Worm (Caenorhabditis elegans) whole organism, late embryonic: ENCODE data around the gene C18D11.7.
A peak's percentile ranks its signal among the peaks of the same experiment; 100 is the strongest.

Experiments used
- C08G9.2 ChIP-seq: sonication (generic microtip); optimal IDR thresholded peaks from 2 replicates; lab custom pipeline; 2016; ENCODE audit warnings: mild to moderate bottlenecking, missing genetic modification characterization, moderate library complexity, missing compliant biosample characterization
- K09A11.1 ChIP-seq: sonication (generic microtip); optimal IDR thresholded peaks from 2 replicates; lab custom pipeline; 2017; ENCODE audit warnings: antibody characterized with exemption, mild to moderate bottlenecking, missing genetic modification characterization, missing compliant biosample characterization; ENCODE audit not compliant: insufficient read depth
- T23F11.4 ChIP-seq: fragments of 200-800 bp; sonication (Bioruptor generic); optimal IDR thresholded peaks from 2 replicates; lab custom pipeline; 2018; ENCODE audit warnings: mild to moderate bottlenecking, missing genetic modification characterization, missing compliant biosample characterization
- ama-1 ChIP-seq: fragments of 150-350 bp; optimal IDR thresholded peaks from 2 replicates; lab custom pipeline; 2014
- ceh-18 ChIP-seq: sonication (generic microtip); optimal IDR thresholded peaks from 2 replicates; lab custom pipeline; 2016; ENCODE audit warnings: missing genetic modification characterization, missing compliant biosample characterization
- ceh-2 ChIP-seq: sonication (generic microtip); optimal IDR thresholded peaks from 2 replicates; lab custom pipeline; 2016; ENCODE audit warnings: missing genotype, missing genetic modification characterization, missing compliant biosample characterization
- ceh-24 ChIP-seq: sonication (generic microtip); optimal IDR thresholded peaks from 2 replicates; lab custom pipeline; 2016; ENCODE audit warnings: mild to moderate bottlenecking, missing genetic modification characterization, missing compliant biosample characterization
- ceh-45 ChIP-seq: fragments of 200-800 bp; sonication (Bioruptor generic); IDR thresholded peaks from 2 replicates; pipeline ENCODE4 v1.3.6; 2022; ENCODE audit warnings: missing genetic modification reagents, missing genetic modification characterization, missing compliant biosample characterization
- ceh-48 ChIP-seq: sonication (generic microtip); optimal IDR thresholded peaks from 2 replicates; lab custom pipeline; 2016; ENCODE audit warnings: missing genetic modification characterization, inconsistent platforms, missing compliant biosample characterization
- ceh-6 ChIP-seq: fragments of 200-800 bp; sonication (Bioruptor generic); optimal IDR thresholded peaks from 2 replicates; lab custom pipeline; 2018; ENCODE audit warnings: mild to moderate bottlenecking, missing genetic modification characterization, missing compliant biosample characterization
- ceh-9 ChIP-seq: sonication (generic microtip); optimal IDR thresholded peaks from 2 replicates; lab custom pipeline; 2016; ENCODE audit warnings: mild to moderate bottlenecking, missing genetic modification characterization, inconsistent platforms, missing compliant biosample characterization
- che-1 ChIP-seq: sonication (generic microtip); optimal IDR thresholded peaks from 2 replicates; lab custom pipeline; 2016; ENCODE audit warnings: mild to moderate bottlenecking, missing genetic modification characterization, missing compliant biosample characterization
- dmd-4 ChIP-seq: sonication (generic microtip); optimal IDR thresholded peaks from 2 replicates; lab custom pipeline; 2016; ENCODE audit warnings: borderline replicate concordance, missing genetic modification characterization, missing compliant biosample characterization
- dve-1 ChIP-seq: sonication (generic microtip); optimal IDR thresholded peaks from 2 replicates; lab custom pipeline; 2017; ENCODE audit warnings: antibody characterized with exemption, mild to moderate bottlenecking, missing genetic modification characterization, missing compliant biosample characterization
- elt-2 ChIP-seq: sonication (generic microtip); optimal IDR thresholded peaks from 2 replicates; lab custom pipeline; 2016; ENCODE audit warnings: missing genetic modification reagents, missing genetic modification characterization, missing compliant biosample characterization
- elt-4 ChIP-seq: sonication (generic microtip); optimal IDR thresholded peaks from 2 replicates; lab custom pipeline; 2016; ENCODE audit warnings: missing genetic modification characterization, missing compliant biosample characterization
- eyg-1 ChIP-seq: sonication (generic microtip); optimal IDR thresholded peaks from 2 replicates; lab custom pipeline; 2016; ENCODE audit warnings: missing genotype, missing genetic modification characterization, missing compliant biosample characterization
- fkh-10 ChIP-seq: fragments of 150-350 bp; optimal IDR thresholded peaks from 2 replicates; lab custom pipeline; 2014; ENCODE audit warnings: missing biosample characterization, missing genetic modification reagents, missing genetic modification characterization
- fkh-6 ChIP-seq: sonication (generic microtip); optimal IDR thresholded peaks from 2 replicates; lab custom pipeline; 2016; ENCODE audit warnings: missing genetic modification characterization, missing compliant biosample characterization
- gmeb-2 ChIP-seq: sonication (generic microtip); optimal IDR thresholded peaks from 2 replicates; lab custom pipeline; 2016; ENCODE audit warnings: missing genetic modification characterization, inconsistent platforms, missing compliant biosample characterization
- hlh-30 ChIP-seq: sonication (generic microtip); optimal IDR thresholded peaks from 2 replicates; lab custom pipeline; 2017; ENCODE audit warnings: antibody characterized with exemption, missing genetic modification characterization, missing compliant biosample characterization; ENCODE audit not compliant: insufficient read depth
- hlh-6 ChIP-seq: sonication (generic microtip); optimal IDR thresholded peaks from 2 replicates; lab custom pipeline; 2016; ENCODE audit warnings: missing genotype, missing genetic modification characterization, missing compliant biosample characterization
- hlh-8 ChIP-seq: sonication (generic microtip); optimal IDR thresholded peaks from 2 replicates; lab custom pipeline; 2016; ENCODE audit warnings: missing genotype, missing genetic modification characterization, missing compliant biosample characterization
- lin-11 ChIP-seq: fragments of 200-800 bp; sonication (Bioruptor generic); optimal IDR thresholded peaks from 2 replicates; lab custom pipeline; 2018; ENCODE audit warnings: mild to moderate bottlenecking, missing genetic modification characterization, missing compliant biosample characterization
- madf-2 ChIP-seq: sonication (generic microtip); optimal IDR thresholded peaks from 2 replicates; lab custom pipeline; 2017; ENCODE audit warnings: missing genetic modification characterization, missing compliant biosample characterization
- nfya-1 ChIP-seq: sonication (generic microtip); optimal IDR thresholded peaks from 2 replicates; lab custom pipeline; 2017; ENCODE audit warnings: missing genetic modification characterization, mild to moderate bottlenecking, missing compliant biosample characterization, antibody characterized with exemption, moderate library complexity
- nhr-11 ChIP-seq: fragments of 150-350 bp; optimal IDR thresholded peaks from 2 replicates; lab custom pipeline; 2014; ENCODE audit warnings: missing biosample characterization, missing genetic modification characterization
- nhr-232 ChIP-seq: sonication (generic microtip); optimal IDR thresholded peaks from 2 replicates; lab custom pipeline; 2016; ENCODE audit warnings: missing genetic modification characterization, missing compliant biosample characterization
- pag-3 ChIP-seq: sonication (generic microtip); optimal IDR thresholded peaks from 2 replicates; lab custom pipeline; 2016; ENCODE audit warnings: missing compliant biosample characterization, missing genetic modification characterization, borderline replicate concordance
- pax-1 ChIP-seq: fragments of 150-350 bp; optimal IDR thresholded peaks from 2 replicates; lab custom pipeline; 2014; ENCODE audit warnings: missing biosample characterization, missing genetic modification characterization
- pha-4 ChIP-seq: fragments of 150-350 bp; optimal IDR thresholded peaks from 2 replicates; lab custom pipeline; 2018; ENCODE audit warnings: missing biosample characterization, missing genetic modification reagents, missing genetic modification characterization
- pros-1 ChIP-seq: fragments of 150-350 bp; optimal IDR thresholded peaks from 2 replicates; lab custom pipeline; 2014; ENCODE audit warnings: missing biosample characterization, missing genetic modification reagents, missing genetic modification characterization
- ref-2 ChIP-seq: sonication (generic microtip); optimal IDR thresholded peaks from 2 replicates; lab custom pipeline; 2016; ENCODE audit warnings: missing genetic modification characterization, missing compliant biosample characterization
- sdc-2 ChIP-seq: sonication (generic microtip); optimal IDR thresholded peaks from 2 replicates; lab custom pipeline; 2016; ENCODE audit warnings: missing genotype, missing genetic modification characterization, missing compliant biosample characterization
- sox-4 ChIP-seq: sonication (generic microtip); optimal IDR thresholded peaks from 2 replicates; lab custom pipeline; 2017; ENCODE audit warnings: mild to moderate bottlenecking, missing genetic modification characterization, inconsistent platforms, missing compliant biosample characterization
- syd-9 ChIP-seq: sonication (generic microtip); optimal IDR thresholded peaks from 2 replicates; lab custom pipeline; 2016; ENCODE audit warnings: mild to moderate bottlenecking, missing genetic modification characterization, moderate library complexity, missing compliant biosample characterization
- tbx-7 ChIP-seq: sonication (generic microtip); optimal IDR thresholded peaks from 2 replicates; lab custom pipeline; 2016; ENCODE audit warnings: missing genotype, missing genetic modification characterization, missing compliant biosample characterization
- unc-3 ChIP-seq, 2 experiments: fragments of 200-800 bp in 1 of 2; sonication (Bioruptor generic) in 1 of 2; sonication (generic microtip) in 1 of 2; conservative IDR thresholded peaks in 1 of 2; optimal IDR thresholded peaks in 1 of 2; 2 replicates each; pipeline versions ENCODE4 v1.3.6 to Lab custom; 2016 to 2022; ENCODE audit warnings: missing compliant biosample characterization in 2 of 2, missing genetic modification characterization in 2 of 2, missing genetic modification reagents in 1 of 2
- unc-42 ChIP-seq: sonication (generic microtip); optimal IDR thresholded peaks from 2 replicates; lab custom pipeline; 2016; ENCODE audit warnings: missing genotype, missing genetic modification characterization, missing compliant biosample characterization
- unc-86 ChIP-seq: sonication (generic microtip); optimal IDR thresholded peaks from 2 replicates; lab custom pipeline; 2016; ENCODE audit warnings: missing genetic modification characterization, missing compliant biosample characterization
- ztf-16 ChIP-seq: sonication (generic microtip); optimal IDR thresholded peaks from 2 replicates; lab custom pipeline; 2017; ENCODE audit warnings: missing genetic modification characterization, missing compliant biosample characterization

The C18D11.7 gene

DNA sequence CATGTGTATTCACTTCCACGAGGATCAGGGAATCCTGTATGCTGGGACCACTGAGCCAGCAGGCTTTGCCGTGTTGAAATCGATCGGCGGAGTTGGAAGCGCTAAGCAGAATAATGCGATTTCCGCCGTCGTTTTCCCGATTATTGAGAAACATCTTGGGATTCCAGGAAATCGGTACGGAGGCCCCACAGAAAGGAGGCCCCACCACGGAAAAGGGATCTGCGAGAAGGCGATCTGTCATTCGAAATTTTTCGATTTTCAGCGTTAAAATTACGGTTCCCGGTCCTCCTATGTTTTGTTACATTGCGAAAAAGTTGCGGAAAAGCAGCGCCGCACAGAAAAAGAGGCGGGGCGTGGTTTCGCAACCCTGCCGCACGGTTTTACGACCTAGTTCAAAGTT lies 41.7 kb upstream of the C18D11.7 start (continued):
- no peak for TF ChIP-seq ceh-6 (GFP tag; lab: Kevin White, UChicago)
- no peak for TF ChIP-seq madf-2
- TF ChIP-seq dmd-4, result peak; percentile 42
- no peak for TF ChIP-seq pax-1 (tag; lab: Kevin White, UChicago)
- no peak for TF ChIP-seq pha-4
- TF ChIP-seq lin-11 (tag; lab: Kevin White, UChicago), result no peak
- no peak for TF ChIP-seq unc-3 (GFP tag; conservative IDR thresholded peaks at IDR 0.05; lab: Robert Waterston, UW)
- TF ChIP-seq unc-3 (tag; optimal IDR thresholded peaks at IDR 0.05; lab: Kevin White, UChicago), result no peak
- TF ChIP-seq T23F11.4 (GFP tag; lab: Kevin White, UChicago), result no peak
- no peak for TF ChIP-seq ceh-48 (tag; lab: Kevin White, UChicago)
- TF ChIP-seq hlh-8, result peak; percentile 56
- no peak for TF ChIP-seq syd-9 (tag; lab: Kevin White, UChicago)
- TF ChIP-seq gmeb-2 (tag; lab: Kevin White, UChicago), result no peak
- TF ChIP-seq tbx-7 (tag; lab: Kevin White, UChicago), result peak; percentile 52
- no peak for TF ChIP-seq che-1 (tag; lab: Kevin White, UChicago)

DNA sequence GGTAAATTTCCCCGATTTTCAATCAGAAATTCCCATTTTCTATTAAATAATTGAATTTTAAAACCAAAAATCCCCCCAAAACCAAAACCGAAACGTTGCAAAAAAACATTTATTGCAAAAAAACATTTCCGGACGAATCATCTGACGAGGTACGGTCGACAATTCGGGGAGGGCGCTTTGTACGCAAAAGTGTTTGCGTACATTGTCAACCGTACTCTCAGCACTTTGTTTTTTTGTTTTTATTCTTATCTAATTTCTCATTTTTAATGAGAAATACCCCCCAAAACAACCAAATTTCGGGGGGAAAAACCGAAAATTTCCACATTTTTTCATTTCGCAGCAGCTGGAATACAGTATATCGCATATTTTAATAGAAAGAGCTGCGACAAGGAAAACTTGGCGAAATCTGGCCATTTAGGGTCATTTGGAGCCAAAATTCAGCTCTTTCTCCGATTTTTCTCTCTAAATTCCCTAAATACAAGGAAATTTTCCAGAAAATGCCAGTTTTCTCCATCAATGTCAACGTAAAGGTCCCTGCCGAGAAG lies 41.1 kb upstream of the C18D11.7 start, which contains the start of gene mif-1:
TSS of gene mif-1 (plus strand) at position 495 of the 545 bp plus-strand sequence.
- TF ChIP-seq K09A11.1 (no peak), hlh-30 (peak; percentile 30), nfya-1 (tag; lab: Kevin White, UChicago) (peak; percentile 68), elt-2 (tag; lab: Kevin White, UChicago) (peak; percentile 26)

DNA sequence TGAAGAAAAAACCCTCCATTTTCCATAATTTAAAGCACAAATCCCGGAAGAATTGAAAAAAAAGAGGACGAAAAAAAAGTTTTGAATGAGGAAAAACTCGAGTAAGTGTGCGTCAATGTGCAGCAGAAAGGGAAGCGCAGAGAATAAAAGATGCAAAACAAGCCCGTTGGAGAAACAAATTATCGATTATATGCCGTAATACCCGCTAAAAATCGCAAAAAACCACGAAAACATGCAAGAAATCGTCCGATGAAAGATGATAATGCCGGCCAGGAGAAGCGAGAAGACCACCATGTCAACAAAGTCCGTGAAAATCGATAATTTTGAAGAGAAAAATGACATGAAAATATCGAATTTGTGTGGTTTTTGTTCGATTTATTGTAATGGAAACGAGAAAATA lies 40.4 kb upstream of the C18D11.7 start:
- no peak for TF ChIP-seq ceh-2
- no peak for TF ChIP-seq nfya-1 (tag; lab: Kevin White, UChicago)
- no peak for TF ChIP-seq hlh-6
- no peak for TF ChIP-seq elt-4
- TF ChIP-seq ceh-48 (tag; lab: Kevin White, UChicago), result peak; percentile 4
- TF ChIP-seq syd-9 (tag; lab: Kevin White, UChicago), result no peak

DNA sequence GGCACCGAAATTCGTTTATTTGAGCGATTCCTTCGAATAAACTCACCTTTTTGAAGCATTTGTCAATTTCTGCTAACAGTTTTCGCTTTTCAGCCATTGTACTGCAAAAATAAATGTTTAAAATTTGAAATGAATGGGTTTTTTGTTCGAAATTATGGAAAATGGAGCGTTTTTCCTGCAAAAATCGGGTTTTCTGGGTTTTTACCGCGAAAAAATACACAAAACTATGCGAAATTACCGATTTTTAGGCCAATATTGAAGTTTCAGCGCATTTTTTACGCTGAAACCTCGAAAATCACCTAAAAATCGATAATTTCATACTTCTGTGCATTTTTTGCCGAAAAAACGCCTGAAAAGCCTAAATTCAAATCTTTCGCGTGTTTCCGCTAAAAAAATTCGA lies 39.8 kb upstream of the C18D11.7 start, which contains the start of gene ntl-3:
TSS of gene ntl-3 (minus strand) at position 101 of the 400 bp plus-strand sequence.
- no peak for TF ChIP-seq hlh-30
- TF ChIP-seq ceh-9 (tag; lab: Kevin White, UChicago), result no peak
- TF ChIP-seq hlh-8, result no peak
- no peak for TF ChIP-seq sdc-2 (tag; lab: Kevin White, UChicago)
- TF ChIP-seq ceh-6 (GFP tag; lab: Kevin White, UChicago), result no peak
- TF ChIP-seq unc-3 (GFP tag; conservative IDR thresholded peaks at IDR 0.05; lab: Robert Waterston, UW), result no peak
- no peak for TF ChIP-seq unc-3 (tag; optimal IDR thresholded peaks at IDR 0.05; lab: Kevin White, UChicago)
- no peak for TF ChIP-seq fkh-6
- no peak for TF ChIP-seq C08G9.2

ce11 chrIII:11843007-11843406 lies 36.4 kb upstream of the C18D11.7 start:
- TF ChIP-seq nhr-232 (tag; lab: Kevin White, UChicago) (no peak), che-1 (tag; lab: Kevin White, UChicago) (no peak), dve-1 (tag; lab: Kevin White, UChicago) (no peak), elt-4 (peak; percentile 40), unc-42 (tag; lab: Kevin White, UChicago) (no peak), nhr-11 (no peak), C08G9.2 (no peak), fkh-10 (no peak)

DNA sequence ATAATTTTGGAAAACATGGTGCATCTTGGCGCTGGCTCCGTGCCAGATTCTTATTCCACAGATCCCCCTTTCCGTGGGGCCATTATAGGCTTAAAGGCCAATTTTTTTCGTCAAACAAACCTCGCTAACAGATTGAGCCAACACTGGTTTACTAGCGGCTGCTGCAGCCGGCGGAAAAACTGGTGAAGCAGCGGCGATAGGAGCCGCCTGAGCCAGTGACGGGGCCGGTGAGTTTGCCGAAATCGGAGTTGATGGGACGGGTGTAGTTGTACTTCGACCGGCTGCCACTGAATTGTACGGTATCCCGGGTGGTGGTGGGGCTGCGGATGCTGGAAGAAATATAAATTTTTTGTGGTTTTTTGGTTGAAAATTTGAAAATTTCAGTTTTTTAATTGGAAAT lies 35.1 kb upstream of the C18D11.7 start:
- TF ChIP-seq C08G9.2 (no peak), ref-2 (tag; lab: Kevin White, UChicago) (no peak), ztf-16 (no peak), pros-1 (no peak), nhr-11 (no peak), pag-3 (tag; lab: Kevin White, UChicago) (no peak), syd-9 (tag; lab: Kevin White, UChicago) (no peak), sox-4 (tag; lab: Kevin White, UChicago) (no peak), eyg-1 (no peak), unc-86 (no peak), ceh-24 (tag; lab: Kevin White, UChicago) (no peak), che-1 (tag; lab: Kevin White, UChicago) (no peak), ceh-48 (tag; lab: Kevin White, UChicago) (no peak), hlh-8 (no peak), ama-1 (lab: Kevin White, UChicago) (no peak), ceh-45 (GFP tag; lab: Robert Waterston, UW) (no peak), ceh-18 (tag; lab: Kevin White, UChicago) (no peak)
